Worm (Caenorhabditis elegans): Measurements from ENCODE around the gene snf-5.

The snf-5 gene

DNA sequence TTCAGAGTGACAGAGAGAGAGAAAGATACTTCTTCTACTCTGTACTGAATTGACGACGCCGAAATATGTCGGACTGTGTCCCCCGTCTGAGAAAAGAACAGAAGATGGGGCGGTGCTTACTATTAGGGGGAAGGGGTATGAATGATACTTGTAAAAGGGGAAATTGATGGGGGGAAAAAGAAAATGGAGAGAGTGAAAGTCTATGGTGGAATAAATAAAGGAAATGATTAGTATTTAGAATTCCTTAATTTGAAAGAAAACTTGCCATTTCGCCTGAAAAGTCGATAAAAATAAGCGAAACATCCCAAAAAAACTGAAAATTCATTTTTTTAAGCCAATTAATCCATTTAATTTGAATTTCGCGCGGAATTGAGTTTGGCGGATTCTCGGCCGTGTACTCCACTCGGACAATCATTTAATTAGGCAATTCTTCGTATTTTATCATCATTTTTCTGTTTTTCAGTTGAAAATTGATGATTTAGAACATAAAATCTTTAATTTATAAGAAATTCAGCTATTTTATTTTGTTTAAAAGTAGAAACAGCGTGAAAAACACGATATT, 49.0 kb upstream of the snf-5 start, which contains the start of gene F35C5.12 (continued):
- TF ChIP-seq sptf-1 (tag; optimal IDR thresholded peaks at IDR 0.05) (no peak), nhr-19 (GFP tag; conservative IDR thresholded peaks at IDR 0.05) (peak; percentile 68), nhr-12 (tag; optimal IDR thresholded peaks at IDR 0.05) (no peak), unc-86 (tag; optimal IDR thresholded peaks at IDR 0.05) (no peak), aha-1 (tag; optimal IDR thresholded peaks at IDR 0.05) (no peak), fkh-8 (tag; optimal IDR thresholded peaks at IDR 0.05) (no peak), swsn-7 (tag; optimal IDR thresholded peaks at IDR 0.05) (peak; percentile 59), nhr-28 (tag; optimal IDR thresholded peaks at IDR 0.05) (no peak), unc-98 (GFP tag; IDR thresholded peaks at IDR 0.05) (peak; percentile 23; the same call in 1 of the 2 replicates), ztf-11 (tag; optimal IDR thresholded peaks at IDR 0.05) (peak in 1 of 2 experiments; percentile 74), zip-4 (GFP tag; optimal IDR thresholded peaks at IDR 0.05) (no peak), nhr-77 (tag; optimal IDR thresholded peaks at IDR 0.05) (no peak), hlh-4 (tag; optimal IDR thresholded peaks at IDR 0.05) (no peak), sox-4 (tag; optimal IDR thresholded peaks at IDR 0.05) (peak; percentile 42), efl-3 (GFP tag; optimal IDR thresholded peaks at IDR 0.05) (no peak), fkh-10 (GFP tag; optimal IDR thresholded peaks at IDR 0.05) (no peak), pax-3 (tag; optimal IDR thresholded peaks at IDR 0.05) (peak; percentile 52), blmp-1 (tag; optimal IDR thresholded peaks at IDR 0.05) (peak; percentile 22), nhr-84 (tag; optimal IDR thresholded peaks at IDR 0.05) (no peak), pqm-1 (tag; optimal IDR thresholded peaks at IDR 0.05) (no peak), snu-23 (GFP tag; optimal IDR thresholded peaks at IDR 0.05) (peak; percentile 60), isw-1 (GFP tag; IDR thresholded peaks at IDR 0.05) (no peak), ets-5 (GFP tag; IDR thresholded peaks at IDR 0.05) (no peak), alr-1 (tag; optimal IDR thresholded peaks at IDR 0.05; ENCODE audit: borderline replicate concordance) (no peak), nhr-90 (tag; optimal IDR thresholded peaks at IDR 0.05; ENCODE audit: poor library complexity) (peak; percentile 78), grh-1 (GFP tag; IDR thresholded peaks at IDR 0.05) (peak; percentile 34; the same call in 1 of the 2 replicates), mef-2 (tag; optimal IDR thresholded peaks at IDR 0.05) (no peak), ceh-82 (tag; optimal IDR thresholded peaks at IDR 0.05) (peak in 1 of 3 experiments; percentile 29), rnt-1 (tag; optimal IDR thresholded peaks at IDR 0.05) (peak; percentile 92), pag-3 (tag; optimal IDR thresholded peaks at IDR 0.05; ENCODE audit: borderline replicate concordance, insufficient read depth) (no peak), hpl-2 (GFP tag; optimal IDR thresholded peaks at IDR 0.05) (no peak), ceh-8 (GFP tag; optimal IDR thresholded peaks at IDR 0.05) (peak; percentile 33), aly-2 (tag; optimal IDR thresholded peaks at IDR 0.05) (no peak), irx-1 (tag; optimal IDR thresholded peaks at IDR 0.05) (peak; percentile 68), jun-1 (tag; optimal IDR thresholded peaks at IDR 0.05) (no peak), F16B12.6 (tag; optimal IDR thresholded peaks at IDR 0.05) (no peak), mab-9 (GFP tag; IDR thresholded peaks at IDR 0.05) (0 out of 2 replicates have a peak, but pooled peaks have one; percentile 18), elt-3 (tag; optimal IDR thresholded peaks at IDR 0.05) (peak in 1 of 6 experiments; percentile 14)

DNA sequence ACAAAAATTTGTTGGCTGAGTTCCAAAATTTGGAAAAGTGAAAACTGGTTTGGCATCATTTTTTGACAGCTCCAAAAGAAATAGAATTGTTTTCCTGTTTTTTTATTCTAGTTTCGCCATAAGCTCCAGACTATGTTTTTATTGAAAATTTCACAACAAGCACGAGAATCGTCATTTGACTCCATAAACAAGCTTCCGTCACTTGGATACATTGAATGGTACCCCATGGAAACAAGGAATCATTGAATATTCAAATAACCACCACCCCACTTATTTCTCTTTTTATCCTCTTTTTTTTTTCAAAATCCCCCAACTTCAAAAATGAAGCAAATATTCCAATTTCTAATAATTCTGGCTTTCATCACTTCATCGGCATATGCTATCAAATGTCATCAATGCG, 43.2 kb upstream of the snf-5 start, which contains the start of gene ddn-2:
Gene ddn-2 (plus strand): TSS at position 301 of the 400 bp plus-strand sequence.
- TF ChIP-seq mdl-1 (tag; optimal IDR thresholded peaks at IDR 0.05) (no peak), efl-1 (optimal IDR thresholded peaks at IDR 0.05) (no peak), efl-1 (GFP tag; optimal IDR thresholded peaks at IDR 0.05 in 1 of 2) (peak in 1 of 2 experiments; percentile 21), nhr-20 (tag; optimal IDR thresholded peaks at IDR 0.05) (no peak), snpc-4 (tag; optimal IDR thresholded peaks at IDR 0.05) (no peak)
